Worm (Caenorhabditis elegans): ENCODE measurements around the gene hda-1.

- TF ChIP-seq K09A11.1 (tag; optimal IDR thresholded peaks at IDR 0.05; ENCODE audit: insufficient read depth): no peak
- TF ChIP-seq fax-1 (tag; optimal IDR thresholded peaks at IDR 0.05): no peak
- TF ChIP-seq syd-9 (tag; optimal IDR thresholded peaks at IDR 0.05): no peak
- TF ChIP-seq hlh-30 (tag; optimal IDR thresholded peaks at IDR 0.05; ENCODE audit: insufficient read depth): no peak
- TF ChIP-seq fkh-10 (GFP tag; optimal IDR thresholded peaks at IDR 0.05): no peak
- no peak for TF ChIP-seq hlh-6 (tag; optimal IDR thresholded peaks at IDR 0.05)
- no peak for TF ChIP-seq fkh-6 (tag; optimal IDR thresholded peaks at IDR 0.05)
- no peak for TF ChIP-seq unc-55 (GFP tag; optimal IDR thresholded peaks at IDR 0.05)
- no peak for TF ChIP-seq rnt-1 (tag; optimal IDR thresholded peaks at IDR 0.05)
- no peak for TF ChIP-seq elt-4 (tag; optimal IDR thresholded peaks at IDR 0.05)
- no peak for TF ChIP-seq pag-3 (tag; optimal IDR thresholded peaks at IDR 0.05; ENCODE audit: borderline replicate concordance)
- TF ChIP-seq zip-5 (tag; optimal IDR thresholded peaks at IDR 0.05): no peak
- no peak for TF ChIP-seq dve-1 (tag; optimal IDR thresholded peaks at IDR 0.05)
Measured at ce11 chrV:14540932-14541331, 15.7 kb downstream of the hda-1 start.

Measured in whole organism, late embryonic.